Worm (Caenorhabditis elegans) whole organism, L1 larva: ENCODE measurements around the gene srh-216.

Experiments used
- C04F5.9 ChIP-seq: sonication (generic microtip); optimal IDR thresholded peaks from 2 replicates; lab custom pipeline; 2016; ENCODE audit warnings: missing genetic modification characterization, missing compliant biosample characterization
- C34B4.2 ChIP-seq: sonication (generic microtip); optimal IDR thresholded peaks from 2 replicates; lab custom pipeline; 2017; ENCODE audit warnings: mild to moderate bottlenecking, missing genetic modification characterization, missing compliant biosample characterization
- F16B12.6 ChIP-seq: fragments of 150-350 bp; optimal IDR thresholded peaks from 2 replicates; lab custom pipeline; 2014; ENCODE audit warnings: missing biosample characterization, missing genetic modification characterization
- aha-1 ChIP-seq: fragments of 150-350 bp; optimal IDR thresholded peaks from 2 replicates; lab custom pipeline; 2014; ENCODE audit warnings: missing biosample characterization, missing genetic modification characterization
- alr-1 ChIP-seq: fragments of 200-800 bp; sonication (Bioruptor generic); optimal IDR thresholded peaks from 2 replicates; lab custom pipeline; 2018; ENCODE audit warnings: borderline replicate concordance, mild to moderate bottlenecking, missing genetic modification characterization, missing compliant biosample characterization
- blmp-1 ChIP-seq: fragments of 150-350 bp; optimal IDR thresholded peaks from 2 replicates; lab custom pipeline; 2014; ENCODE audit warnings: missing biosample characterization, missing genetic modification characterization
- ceh-63 ChIP-seq: fragments of 200-800 bp; sonication (Bioruptor generic); optimal IDR thresholded peaks from 2 replicates; lab custom pipeline; 2018; ENCODE audit warnings: mild to moderate bottlenecking, missing genetic modification characterization, missing compliant biosample characterization
- ceh-8 ChIP-seq: fragments of 200-800 bp; sonication (Bioruptor generic); optimal IDR thresholded peaks from 2 replicates; lab custom pipeline; 2018; ENCODE audit warnings: mild to moderate bottlenecking, missing genetic modification characterization, moderate library complexity, missing compliant biosample characterization
- ceh-82 ChIP-seq, 3 experiments: fragments of 150-350 bp in 1 of 3; sonication (generic microtip) in 2 of 3; optimal IDR thresholded peaks; 2 replicates each; lab custom pipeline; 2014 to 2017; ENCODE audit warnings: missing biosample characterization in 3 of 3, missing genetic modification characterization in 3 of 3
- ceh-88 ChIP-seq: fragments of 200-800 bp; sonication (Bioruptor generic); IDR thresholded peaks from 2 replicates; pipeline ENCODE4 v1.3.6; 2022; ENCODE audit warnings: missing genetic modification characterization, missing compliant biosample characterization
- ceh-90 ChIP-seq: sonication (generic microtip); optimal IDR thresholded peaks from 2 replicates; lab custom pipeline; 2016; ENCODE audit warnings: missing genetic modification characterization, missing compliant biosample characterization
- ces-1 ChIP-seq: fragments of 150-350 bp; optimal IDR thresholded peaks from 2 replicates; lab custom pipeline; 2014; ENCODE audit warnings: missing biosample characterization, missing genetic modification reagents, missing genetic modification characterization
- dpl-1 ChIP-seq, 3 experiments: fragments of 150-350 bp in 2 of 3; sonication (generic microtip) in 1 of 3; optimal IDR thresholded peaks; 2 replicates each; lab custom pipeline; 2014 to 2017; ENCODE audit warnings: missing biosample characterization in 3 of 3, missing genetic modification characterization in 3 of 3, missing genetic modification reagents in 3 of 3
- dsc-1 ChIP-seq: sonication (generic microtip); optimal IDR thresholded peaks from 2 replicates; lab custom pipeline; 2016; ENCODE audit warnings: mild to moderate bottlenecking, missing genetic modification characterization, missing compliant biosample characterization
- efl-1 ChIP-seq, 4 experiments: fragments of 150-350 bp; optimal IDR thresholded peaks in 3 of 4; peaks in 1 of 4; 1 replicate in 1 of 4; 2 replicates in 3 of 4; lab custom pipeline; 2014; ENCODE audit warnings: missing biosample characterization in 2 of 4, missing genetic modification characterization in 2 of 4, missing genetic modification reagents in 2 of 4
- egl-13 ChIP-seq: sonication (generic microtip); optimal IDR thresholded peaks from 2 replicates; lab custom pipeline; 2016; ENCODE audit warnings: missing genotype, missing genetic modification reagents, missing genetic modification characterization, missing compliant biosample characterization
- elt-2 ChIP-seq: sonication (generic microtip); optimal IDR thresholded peaks from 2 replicates; lab custom pipeline; 2016; ENCODE audit warnings: missing genetic modification characterization, mild to moderate bottlenecking, inconsistent platforms, missing compliant biosample characterization, missing genetic modification reagents
- fkh-10 ChIP-seq: sonication (generic microtip); optimal IDR thresholded peaks from 2 replicates; lab custom pipeline; 2017; ENCODE audit warnings: missing biosample characterization, missing genetic modification reagents, missing genetic modification characterization
- fos-1 ChIP-seq: fragments of 150-350 bp; optimal IDR thresholded peaks from 2 replicates; lab custom pipeline; 2014; ENCODE audit warnings: missing biosample characterization, missing genetic modification characterization
- grh-1 ChIP-seq: fragments of 200-800 bp; sonication (Bioruptor generic); IDR thresholded peaks from 2 replicates; pipeline ENCODE4 v1.3.6; 2022; ENCODE audit warnings: missing genetic modification reagents, missing genetic modification characterization, missing compliant biosample characterization
- isw-1 ChIP-seq: fragments of 200-800 bp; sonication (Bioruptor generic); IDR thresholded peaks from 2 replicates; pipeline ENCODE4 v1.3.6; 2022; ENCODE audit warnings: missing genetic modification characterization, missing compliant biosample characterization
- jun-1 ChIP-seq: fragments of 150-350 bp; optimal IDR thresholded peaks from 2 replicates; lab custom pipeline; 2014; ENCODE audit warnings: missing biosample characterization, missing genetic modification reagents, missing genetic modification characterization
- lin-14 ChIP-seq: fragments of 200-800 bp; sonication (Bioruptor generic); optimal IDR thresholded peaks from 2 replicates; lab custom pipeline; 2018; ENCODE audit warnings: mild to moderate bottlenecking, missing genetic modification characterization, moderate library complexity, missing compliant biosample characterization
- lin-15B ChIP-seq: fragments of 150-350 bp; sonication (generic microtip); optimal IDR thresholded peaks from 3 replicates; lab custom pipeline; 2014; ENCODE audit warnings: missing biosample characterization, missing genetic modification characterization
- lin-39 ChIP-seq: fragments of 150-350 bp; optimal IDR thresholded peaks from 2 replicates; lab custom pipeline; 2014; ENCODE audit warnings: missing biosample characterization, missing genetic modification reagents, missing genetic modification characterization
- lsy-2 ChIP-seq, 2 experiments: fragments of 150-350 bp; optimal IDR thresholded peaks; 2 replicates each; lab custom pipeline; 2014; ENCODE audit warnings: missing biosample characterization in 2 of 2, missing genetic modification characterization in 2 of 2
- mef-2 ChIP-seq: fragments of 150-350 bp; optimal IDR thresholded peaks from 2 replicates; lab custom pipeline; 2014; ENCODE audit warnings: missing biosample characterization, missing genetic modification characterization
- mep-1 ChIP-seq: fragments of 150-350 bp; optimal IDR thresholded peaks from 2 replicates; lab custom pipeline; 2014; ENCODE audit warnings: missing biosample characterization, missing genetic modification characterization
- nhr-11 ChIP-seq: fragments of 150-350 bp; optimal IDR thresholded peaks from 2 replicates; lab custom pipeline; 2014; ENCODE audit warnings: missing biosample characterization, missing genetic modification characterization
- nhr-12 ChIP-seq: sonication (generic microtip); optimal IDR thresholded peaks from 2 replicates; lab custom pipeline; 2017; ENCODE audit warnings: missing biosample characterization, missing genetic modification characterization
- nhr-20 ChIP-seq: sonication (generic microtip); optimal IDR thresholded peaks from 2 replicates; lab custom pipeline; 2016; ENCODE audit warnings: mild to moderate bottlenecking, missing genetic modification characterization, missing compliant biosample characterization
- nhr-28 ChIP-seq: fragments of 150-350 bp; optimal IDR thresholded peaks from 2 replicates; lab custom pipeline; 2014; ENCODE audit warnings: missing biosample characterization, missing genetic modification characterization
- nhr-47 ChIP-seq: sonication (generic microtip); optimal IDR thresholded peaks from 2 replicates; lab custom pipeline; 2016; ENCODE audit warnings: mild to moderate bottlenecking, missing genetic modification characterization, moderate library complexity, missing compliant biosample characterization
- nhr-77 ChIP-seq: fragments of 150-350 bp; optimal IDR thresholded peaks from 2 replicates; lab custom pipeline; 2014; ENCODE audit warnings: missing biosample characterization, missing genetic modification characterization
- nhr-85 ChIP-seq: sonication (generic microtip); peaks from one replicate; lab custom pipeline; 2016; ENCODE audit warnings: missing genetic modification characterization, inconsistent platforms, missing compliant biosample characterization
- nhr-90 ChIP-seq: sonication (generic microtip); optimal IDR thresholded peaks from 2 replicates; lab custom pipeline; 2016; ENCODE audit warnings: mild to moderate bottlenecking, missing genetic modification characterization, missing compliant biosample characterization; ENCODE audit not compliant: poor library complexity
- pag-3 ChIP-seq: sonication (generic microtip); optimal IDR thresholded peaks from 2 replicates; lab custom pipeline; 2017; ENCODE audit warnings: missing genetic modification characterization, mild to moderate bottlenecking, missing compliant biosample characterization, antibody characterized with exemption, borderline replicate concordance; ENCODE audit not compliant: insufficient read depth
- pax-3 ChIP-seq: fragments of 200-800 bp; sonication (Bioruptor generic); optimal IDR thresholded peaks from 2 replicates; lab custom pipeline; 2018; ENCODE audit warnings: mild to moderate bottlenecking, missing genetic modification characterization, moderate library complexity, missing compliant biosample characterization
- pqm-1 ChIP-seq: sonication (generic microtip); optimal IDR thresholded peaks from 3 replicates; lab custom pipeline; 2017; ENCODE audit warnings: missing biosample characterization, missing genetic modification characterization
- snpc-4 ChIP-seq: fragments of 150-350 bp; optimal IDR thresholded peaks from 2 replicates; lab custom pipeline; 2014; ENCODE audit warnings: missing biosample characterization, missing genetic modification characterization
- sox-4 ChIP-seq: sonication (generic microtip); optimal IDR thresholded peaks from 2 replicates; lab custom pipeline; 2016; ENCODE audit warnings: missing genetic modification characterization, missing compliant biosample characterization
- sptf-1 ChIP-seq: fragments of 150-350 bp; optimal IDR thresholded peaks from 2 replicates; lab custom pipeline; 2014; ENCODE audit warnings: missing biosample characterization, missing genetic modification characterization
- sup-37 ChIP-seq: fragments of 200-800 bp; sonication (Bioruptor generic); optimal IDR thresholded peaks from 2 replicates; lab custom pipeline; 2018; ENCODE audit warnings: mild to moderate bottlenecking, missing genetic modification characterization, missing compliant biosample characterization
- swsn-7 ChIP-seq: sonication (generic microtip); optimal IDR thresholded peaks from 2 replicates; lab custom pipeline; 2016; ENCODE audit warnings: missing genetic modification characterization, missing compliant biosample characterization
- tbx-2 ChIP-seq: sonication (generic microtip); optimal IDR thresholded peaks from 2 replicates; lab custom pipeline; 2016; ENCODE audit warnings: missing genetic modification characterization, missing compliant biosample characterization
- unc-30 ChIP-seq: sonication (generic microtip); optimal IDR thresholded peaks from 2 replicates; lab custom pipeline; 2017; ENCODE audit warnings: missing biosample characterization, missing genetic modification characterization
- unc-62 ChIP-seq: fragments of 150-350 bp; optimal IDR thresholded peaks from 2 replicates; lab custom pipeline; 2014; ENCODE audit warnings: missing biosample characterization, missing genetic modification reagents, missing genetic modification characterization
- unc-86 ChIP-seq: sonication (generic microtip); optimal IDR thresholded peaks from 2 replicates; lab custom pipeline; 2016; ENCODE audit warnings: missing genetic modification characterization, missing compliant biosample characterization
- unc-98 ChIP-seq: fragments of 200-800 bp; sonication (Bioruptor generic); IDR thresholded peaks from 2 replicates; pipeline ENCODE4 v1.3.6; 2022; ENCODE audit warnings: missing genetic modification characterization, missing compliant biosample characterization
- zag-1 ChIP-seq: fragments of 150-350 bp; optimal IDR thresholded peaks from 2 replicates; lab custom pipeline; 2014; ENCODE audit warnings: missing biosample characterization, missing genetic modification characterization
- zip-4 ChIP-seq: fragments of 200-800 bp; sonication (Bioruptor generic); optimal IDR thresholded peaks from 2 replicates; lab custom pipeline; 2018; ENCODE audit warnings: mild to moderate bottlenecking, missing genetic modification characterization, moderate library complexity, missing compliant biosample characterization
- ztf-11 ChIP-seq, 2 experiments: sonication (generic microtip); optimal IDR thresholded peaks; 2 replicates each; lab custom pipeline; 2016 to 2017; ENCODE audit warnings: missing genetic modification characterization in 2 of 2, missing biosample characterization in 1 of 2, missing compliant biosample characterization in 1 of 2

The srh-216 gene

ce11 chrV:16794828-16795354 lies 32.5 kb downstream of the srh-216 start, which contains the start of the genes ctps-1 and pus-1:
ctps-1 (plus strand) TSS chrV:16794878.
pus-1 (minus strand) TSS chrV:16794952.
- TF ChIP-seq dpl-1 (GFP tag; optimal IDR thresholded peaks at IDR 0.05; lab: Kevin White, UChicago) (peak; percentile 73 to 83 (median 81)), efl-1 (optimal IDR thresholded peaks at IDR 0.05; lab: Kevin White, UChicago) (peak; percentile 75 to 81), efl-1 (GFP tag; optimal IDR thresholded peaks at IDR 0.05 in 1 of 2; lab: Kevin White, UChicago) (peak; percentile 82 to 98), mep-1 (peak; percentile 73), sox-4 (tag; lab: Kevin White, UChicago) (no peak), C34B4.2 (tag; lab: Kevin White, UChicago) (no peak), F16B12.6 (tag; lab: Kevin White, UChicago) (peak; percentile 27), lin-15B (tag; lab: Kevin White, UChicago) (peak; percentile 36), snpc-4 (tag; lab: Kevin White, UChicago) (peak; percentile 84), nhr-11 (tag; lab: Kevin White, UChicago) (no peak), nhr-77 (tag; lab: Kevin White, UChicago) (peak; percentile 9), isw-1 (GFP tag; lab: Robert Waterston, UW) (peak; percentile 60), ceh-88 (GFP tag; lab: Robert Waterston, UW) (no peak), egl-13 (tag; lab: Kevin White, UChicago) (no peak), unc-86 (tag; lab: Kevin White, UChicago) (peak; percentile 27), elt-2 (tag; lab: Kevin White, UChicago) (peak; percentile 18), C04F5.9 (tag; lab: Kevin White, UChicago) (no peak), aha-1 (tag; lab: Kevin White, UChicago) (peak; percentile 41), lin-39 (peak; percentile 67), unc-98 (no peak), fkh-10 (peak; percentile 21), pag-3 (tag; lab: Kevin White, UChicago) (no peak), unc-62 (GFP tag; lab: Kevin White, UChicago) (no peak), ces-1 (no peak), mef-2 (tag; lab: Kevin White, UChicago) (no peak), sup-37 (GFP tag; lab: Kevin White, UChicago) (no peak), swsn-7 (tag; lab: Kevin White, UChicago) (peak; percentile 72), tbx-2 (tag; lab: Kevin White, UChicago) (peak; percentile 78), blmp-1 (tag; lab: Kevin White, UChicago) (no peak), pqm-1 (no peak), nhr-47 (tag; lab: Kevin White, UChicago) (peak; percentile 87), jun-1 (peak; percentile 33), alr-1 (no peak), grh-1 (GFP tag; lab: Robert Waterston, UW) (peak; percentile 59), fos-1 (tag; lab: Kevin White, UChicago) (peak; percentile 48), nhr-28 (tag; lab: Kevin White, UChicago) (no peak), ceh-90 (tag; lab: Kevin White, UChicago) (no peak), nhr-85 (tag; lab: Kevin White, UChicago) (peak; percentile 81), pax-3 (tag; lab: Kevin White, UChicago) (no peak), ceh-8 (GFP tag; lab: Kevin White, UChicago) (no peak), zip-4 (GFP tag; lab: Kevin White, UChicago) (no peak), dsc-1 (peak; percentile 72), nhr-12 (no peak), zag-1 (no peak), ceh-63 (no peak), ceh-82 (tag; optimal IDR thresholded peaks at IDR 0.05; lab: Kevin White, UChicago) (peak; percentile 67 to 75 (median 70)), nhr-90 (tag; lab: Kevin White, UChicago) (peak; percentile 70), sptf-1 (tag; lab: Kevin White, UChicago) (no peak), ztf-11 (tag; optimal IDR thresholded peaks at IDR 0.05; lab: Kevin White, UChicago) (peak in 1 of 2 experiments; percentile 19), nhr-20 (tag; lab: Kevin White, UChicago) (peak; percentile 74), lin-14 (GFP tag; lab: Kevin White, UChicago) (peak; percentile 67), lsy-2 (tag; optimal IDR thresholded peaks at IDR 0.05; lab: Kevin White, UChicago) (peak; percentile 79 to 81), unc-30 (tag; lab: Kevin White, UChicago) (no peak)
